Fruit fly (Drosophila melanogaster): Measurements from ENCODE around the gene Gr77a.

- no peak for TF ChIP-seq Clk (GFP tag; optimal IDR thresholded peaks at IDR 0.05)
- TF ChIP-seq CG7101 (tag; optimal IDR thresholded peaks at IDR 0.05), result no peak
- no peak for TF ChIP-seq cnc (optimal IDR thresholded peaks at IDR 0.05)
- no peak for TF ChIP-seq CG14711 (tag; optimal IDR thresholded peaks at IDR 0.05)
- no peak for TF ChIP-seq Mnt (GFP tag; optimal IDR thresholded peaks at IDR 0.05)
- no peak for TF ChIP-seq pad (GFP tag; optimal IDR thresholded peaks at IDR 0.05)
- TF ChIP-seq CG11617 (GFP tag; optimal IDR thresholded peaks at IDR 0.05), result no peak
- TF ChIP-seq cic (GFP tag; optimal IDR thresholded peaks at IDR 0.05), result no peak
- TF ChIP-seq tj (GFP tag; optimal IDR thresholded peaks at IDR 0.05), result no peak
- no peak for TF ChIP-seq bab1 (GFP tag; optimal IDR thresholded peaks at IDR 0.05)
- no peak for TF ChIP-seq kay (GFP tag; ENCODE audit: borderline replicate concordance)
- TF ChIP-seq ovo (GFP tag; optimal IDR thresholded peaks at IDR 0.05), result no peak
Measured at dm6 chr3L:20690074-20690473, 49.2 kb downstream of the Gr77a start.

All from whole organism, adult.